Worm (Caenorhabditis elegans): ENCODE results near the gene trpp-6.

DNA sequence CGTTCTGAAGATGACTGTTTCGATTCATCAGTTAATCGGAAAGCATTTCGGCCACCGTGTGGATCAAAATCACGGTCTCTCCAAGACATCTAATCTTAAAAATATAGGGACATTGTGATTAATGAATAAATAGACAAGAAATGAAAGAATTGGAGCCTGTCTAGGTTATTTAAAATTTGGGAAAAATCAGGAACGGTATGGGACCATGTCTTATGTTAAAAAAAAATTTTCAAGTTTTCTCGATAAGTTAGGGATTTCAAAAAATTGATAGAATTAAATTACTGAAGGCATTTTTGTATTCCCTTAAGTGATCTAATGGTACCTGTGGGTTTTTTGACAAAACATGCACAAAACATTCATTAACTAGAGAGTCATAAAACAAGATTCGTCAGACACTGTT, 15.6 kb upstream of the trpp-6 start, which contains the start of gene unc-41:
- TF ChIP-seq nhr-25 (tag; optimal IDR thresholded peaks at IDR 0.05) (no peak), nhr-67 (tag; optimal IDR thresholded peaks at IDR 0.05) (no peak), nhr-23 (tag; optimal IDR thresholded peaks at IDR 0.05) (no peak), snpc-4 (tag; optimal IDR thresholded peaks at IDR 0.05) (no peak), pha-4 (tag; optimal IDR thresholded peaks at IDR 0.05) (no peak), nhr-11 (tag; optimal IDR thresholded peaks at IDR 0.05) (no peak), lsy-12 (tag; optimal IDR thresholded peaks at IDR 0.05) (no peak), nhr-76 (tag; optimal IDR thresholded peaks at IDR 0.05) (no peak)
